Worm (Caenorhabditis elegans) whole organism, L1 larva: ENCODE measurements around the gene twk-24.

Experiments
- C04F5.9 ChIP-seq: sonication (generic microtip); optimal IDR thresholded peaks from 2 replicates; lab custom pipeline; 2016; ENCODE audit warnings: missing genetic modification characterization, missing compliant biosample characterization
- C16A3.4 ChIP-seq: fragments of 150-350 bp; optimal IDR thresholded peaks from 2 replicates; lab custom pipeline; 2014; ENCODE audit warnings: missing biosample characterization, missing genetic modification characterization
- C34B4.2 ChIP-seq: sonication (generic microtip); optimal IDR thresholded peaks from 2 replicates; lab custom pipeline; 2017; ENCODE audit warnings: mild to moderate bottlenecking, missing genetic modification characterization, missing compliant biosample characterization
- F16B12.6 ChIP-seq: fragments of 150-350 bp; optimal IDR thresholded peaks from 2 replicates; lab custom pipeline; 2014; ENCODE audit warnings: missing biosample characterization, missing genetic modification characterization
- Y116A8C.19 ChIP-seq: sonication (generic microtip); optimal IDR thresholded peaks from 2 replicates; lab custom pipeline; 2016; ENCODE audit warnings: missing compliant biosample characterization, missing genetic modification characterization, borderline replicate concordance
- aha-1 ChIP-seq: fragments of 150-350 bp; optimal IDR thresholded peaks from 2 replicates; lab custom pipeline; 2014; ENCODE audit warnings: missing biosample characterization, missing genetic modification characterization
- alr-1 ChIP-seq: fragments of 200-800 bp; sonication (Bioruptor generic); optimal IDR thresholded peaks from 2 replicates; lab custom pipeline; 2018; ENCODE audit warnings: borderline replicate concordance, mild to moderate bottlenecking, missing genetic modification characterization, missing compliant biosample characterization
- aly-2 ChIP-seq: fragments of 150-350 bp; optimal IDR thresholded peaks from 2 replicates; lab custom pipeline; 2014; ENCODE audit warnings: missing biosample characterization, missing genetic modification characterization
- ama-1 ChIP-seq: fragments of 150-350 bp; optimal IDR thresholded peaks from 2 replicates; lab custom pipeline; 2014
- ceh-63 ChIP-seq: fragments of 200-800 bp; sonication (Bioruptor generic); optimal IDR thresholded peaks from 2 replicates; lab custom pipeline; 2018; ENCODE audit warnings: mild to moderate bottlenecking, missing genetic modification characterization, missing compliant biosample characterization
- ceh-8 ChIP-seq: fragments of 200-800 bp; sonication (Bioruptor generic); optimal IDR thresholded peaks from 2 replicates; lab custom pipeline; 2018; ENCODE audit warnings: mild to moderate bottlenecking, missing genetic modification characterization, moderate library complexity, missing compliant biosample characterization
- ceh-82 ChIP-seq, 3 experiments: fragments of 150-350 bp in 1 of 3; sonication (generic microtip) in 2 of 3; optimal IDR thresholded peaks; 2 replicates each; lab custom pipeline; 2014 to 2017; ENCODE audit warnings: missing biosample characterization in 3 of 3, missing genetic modification characterization in 3 of 3
- dpl-1 ChIP-seq, 3 experiments: fragments of 150-350 bp in 2 of 3; sonication (generic microtip) in 1 of 3; optimal IDR thresholded peaks; 2 replicates each; lab custom pipeline; 2014 to 2017; ENCODE audit warnings: missing biosample characterization in 3 of 3, missing genetic modification characterization in 3 of 3, missing genetic modification reagents in 3 of 3
- dsc-1 ChIP-seq: sonication (generic microtip); optimal IDR thresholded peaks from 2 replicates; lab custom pipeline; 2016; ENCODE audit warnings: mild to moderate bottlenecking, missing genetic modification characterization, missing compliant biosample characterization
- efl-1 ChIP-seq, 4 experiments: fragments of 150-350 bp; optimal IDR thresholded peaks in 3 of 4; peaks in 1 of 4; 1 replicate in 1 of 4; 2 replicates in 3 of 4; lab custom pipeline; 2014; ENCODE audit warnings: missing biosample characterization in 2 of 4, missing genetic modification characterization in 2 of 4, missing genetic modification reagents in 2 of 4
- egl-13 ChIP-seq: sonication (generic microtip); optimal IDR thresholded peaks from 2 replicates; lab custom pipeline; 2016; ENCODE audit warnings: missing genotype, missing genetic modification reagents, missing genetic modification characterization, missing compliant biosample characterization
- elt-2 ChIP-seq: sonication (generic microtip); optimal IDR thresholded peaks from 2 replicates; lab custom pipeline; 2016; ENCODE audit warnings: missing genetic modification characterization, mild to moderate bottlenecking, inconsistent platforms, missing compliant biosample characterization, missing genetic modification reagents
- elt-3 ChIP-seq, 6 experiments: fragments of 150-350 bp in 1 of 6; sonication (generic microtip); optimal IDR thresholded peaks; 2 replicates each; lab custom pipeline; 2017 to 2018; ENCODE audit warnings: missing biosample characterization in 6 of 6, missing genetic modification characterization in 6 of 6, inconsistent platforms in 1 of 6
- fkh-4 ChIP-seq: sonication (generic microtip); optimal IDR thresholded peaks from 2 replicates; lab custom pipeline; 2016; ENCODE audit warnings: missing compliant biosample characterization, missing genetic modification characterization, borderline replicate concordance
- fkh-8 ChIP-seq: sonication (generic microtip); optimal IDR thresholded peaks from 2 replicates; lab custom pipeline; 2016; ENCODE audit warnings: mild to moderate bottlenecking, missing genetic modification characterization, missing compliant biosample characterization
- fos-1 ChIP-seq: fragments of 150-350 bp; optimal IDR thresholded peaks from 2 replicates; lab custom pipeline; 2014; ENCODE audit warnings: missing biosample characterization, missing genetic modification characterization
- isw-1 ChIP-seq: fragments of 200-800 bp; sonication (Bioruptor generic); IDR thresholded peaks from 2 replicates; pipeline ENCODE4 v1.3.6; 2022; ENCODE audit warnings: missing genetic modification characterization, missing compliant biosample characterization
- lin-13 ChIP-seq: fragments of 150-350 bp; optimal IDR thresholded peaks from 2 replicates; lab custom pipeline; 2014; ENCODE audit warnings: missing biosample characterization, missing genetic modification reagents, missing genetic modification characterization
- lin-15B ChIP-seq: fragments of 150-350 bp; sonication (generic microtip); optimal IDR thresholded peaks from 3 replicates; lab custom pipeline; 2014; ENCODE audit warnings: missing biosample characterization, missing genetic modification characterization
- lin-35 ChIP-seq, 2 experiments: fragments of 150-350 bp; optimal IDR thresholded peaks; 2 replicates each; lab custom pipeline; 2014; ENCODE audit warnings: missing biosample characterization in 2 of 2, missing genetic modification characterization in 2 of 2, missing genetic modification reagents in 2 of 2
- lin-39 ChIP-seq: fragments of 150-350 bp; optimal IDR thresholded peaks from 2 replicates; lab custom pipeline; 2014; ENCODE audit warnings: missing biosample characterization, missing genetic modification reagents, missing genetic modification characterization
- lsy-2 ChIP-seq, 2 experiments: fragments of 150-350 bp; optimal IDR thresholded peaks; 2 replicates each; lab custom pipeline; 2014; ENCODE audit warnings: missing biosample characterization in 2 of 2, missing genetic modification characterization in 2 of 2
- mab-9 ChIP-seq: fragments of 200-800 bp; sonication (Bioruptor generic); IDR thresholded peaks from 2 replicates; pipeline ENCODE4 v1.3.6; 2022; ENCODE audit warnings: missing genetic modification reagents, missing genetic modification characterization, missing compliant biosample characterization
- mdl-1 ChIP-seq, 2 experiments: fragments of 150-350 bp; optimal IDR thresholded peaks; 2 replicates each; lab custom pipeline; 2014 to 2017; ENCODE audit warnings: missing biosample characterization in 2 of 2, missing genetic modification characterization in 2 of 2, inconsistent platforms in 1 of 2
- mef-2 ChIP-seq: fragments of 150-350 bp; optimal IDR thresholded peaks from 2 replicates; lab custom pipeline; 2014; ENCODE audit warnings: missing biosample characterization, missing genetic modification characterization
- nhr-11 ChIP-seq: fragments of 150-350 bp; optimal IDR thresholded peaks from 2 replicates; lab custom pipeline; 2014; ENCODE audit warnings: missing biosample characterization, missing genetic modification characterization
- nhr-12 ChIP-seq: sonication (generic microtip); optimal IDR thresholded peaks from 2 replicates; lab custom pipeline; 2017; ENCODE audit warnings: missing biosample characterization, missing genetic modification characterization
- nhr-19 ChIP-seq: fragments of 200-800 bp; sonication (Bioruptor generic); conservative IDR thresholded peaks from 2 replicates; pipeline ENCODE4 v1.3.6; 2022; ENCODE audit warnings: missing genetic modification characterization, missing compliant biosample characterization
- nhr-28 ChIP-seq: fragments of 150-350 bp; optimal IDR thresholded peaks from 2 replicates; lab custom pipeline; 2014; ENCODE audit warnings: missing biosample characterization, missing genetic modification characterization
- nhr-71 ChIP-seq: sonication (generic microtip); optimal IDR thresholded peaks from 2 replicates; lab custom pipeline; 2016; ENCODE audit warnings: mild to moderate bottlenecking, missing genetic modification characterization, moderate library complexity, missing compliant biosample characterization
- nhr-76 ChIP-seq: sonication (generic microtip); optimal IDR thresholded peaks from 2 replicates; lab custom pipeline; 2017; ENCODE audit warnings: missing biosample characterization, missing genetic modification characterization
- nhr-77 ChIP-seq: fragments of 150-350 bp; optimal IDR thresholded peaks from 2 replicates; lab custom pipeline; 2014; ENCODE audit warnings: missing biosample characterization, missing genetic modification characterization
- nhr-85 ChIP-seq: sonication (generic microtip); peaks from one replicate; lab custom pipeline; 2016; ENCODE audit warnings: missing genetic modification characterization, inconsistent platforms, missing compliant biosample characterization
- nhr-90 ChIP-seq: sonication (generic microtip); optimal IDR thresholded peaks from 2 replicates; lab custom pipeline; 2016; ENCODE audit warnings: mild to moderate bottlenecking, missing genetic modification characterization, missing compliant biosample characterization; ENCODE audit not compliant: poor library complexity
- pag-3 ChIP-seq: sonication (generic microtip); optimal IDR thresholded peaks from 2 replicates; lab custom pipeline; 2017; ENCODE audit warnings: missing genetic modification characterization, mild to moderate bottlenecking, missing compliant biosample characterization, antibody characterized with exemption, borderline replicate concordance; ENCODE audit not compliant: insufficient read depth
- pax-3 ChIP-seq: fragments of 200-800 bp; sonication (Bioruptor generic); optimal IDR thresholded peaks from 2 replicates; lab custom pipeline; 2018; ENCODE audit warnings: mild to moderate bottlenecking, missing genetic modification characterization, moderate library complexity, missing compliant biosample characterization
- snpc-4 ChIP-seq: fragments of 150-350 bp; optimal IDR thresholded peaks from 2 replicates; lab custom pipeline; 2014; ENCODE audit warnings: missing biosample characterization, missing genetic modification characterization
- sox-4 ChIP-seq: sonication (generic microtip); optimal IDR thresholded peaks from 2 replicates; lab custom pipeline; 2016; ENCODE audit warnings: missing genetic modification characterization, missing compliant biosample characterization
- sptf-1 ChIP-seq: fragments of 150-350 bp; optimal IDR thresholded peaks from 2 replicates; lab custom pipeline; 2014; ENCODE audit warnings: missing biosample characterization, missing genetic modification characterization
- sup-37 ChIP-seq: fragments of 200-800 bp; sonication (Bioruptor generic); optimal IDR thresholded peaks from 2 replicates; lab custom pipeline; 2018; ENCODE audit warnings: mild to moderate bottlenecking, missing genetic modification characterization, missing compliant biosample characterization
- swsn-7 ChIP-seq: sonication (generic microtip); optimal IDR thresholded peaks from 2 replicates; lab custom pipeline; 2016; ENCODE audit warnings: missing genetic modification characterization, missing compliant biosample characterization
- unc-130 ChIP-seq: fragments of 150-350 bp; optimal IDR thresholded peaks from 2 replicates; lab custom pipeline; 2017; ENCODE audit warnings: missing biosample characterization, missing genetic modification characterization, inconsistent platforms
- unc-98 ChIP-seq: fragments of 200-800 bp; sonication (Bioruptor generic); IDR thresholded peaks from 2 replicates; pipeline ENCODE4 v1.3.6; 2022; ENCODE audit warnings: missing genetic modification characterization, missing compliant biosample characterization
- vab-15 ChIP-seq: sonication (generic microtip); optimal IDR thresholded peaks from 2 replicates; lab custom pipeline; 2017; ENCODE audit warnings: missing genotype, mild to moderate bottlenecking, missing genetic modification characterization, missing compliant biosample characterization
- zag-1 ChIP-seq: fragments of 150-350 bp; optimal IDR thresholded peaks from 2 replicates; lab custom pipeline; 2014; ENCODE audit warnings: missing biosample characterization, missing genetic modification characterization
- ztf-4 ChIP-seq: fragments of 150-350 bp; optimal IDR thresholded peaks from 2 replicates; lab custom pipeline; 2014; ENCODE audit warnings: missing biosample characterization, missing genetic modification characterization

twk-24 gene

ce11 chrV:12288577-12288976, 19.5 kb upstream of the twk-24 start, which contains the start of gene rskd-1 (continued):
- TF ChIP-seq dpl-1 (GFP tag; optimal IDR thresholded peaks at IDR 0.05; lab: Kevin White, UChicago), result peak in 2 of 3 experiments; percentile 13 to 28
- no peak for TF ChIP-seq nhr-76 (tag; lab: Kevin White, UChicago)
- no peak for TF ChIP-seq pax-3 (tag; lab: Kevin White, UChicago)
- no peak for TF ChIP-seq sup-37
- no peak for TF ChIP-seq sox-4 (tag; lab: Kevin White, UChicago)
- TF ChIP-seq ztf-4 (tag; lab: Kevin White, UChicago), result no peak
- TF ChIP-seq unc-98, result no peak
- no peak for TF ChIP-seq dsc-1 (tag; lab: Kevin White, UChicago)
- TF ChIP-seq nhr-19 (GFP tag; lab: Robert Waterston, UW), result no peak
- peak in 1 of 2 experiments; percentile 35 for TF ChIP-seq lsy-2 (tag; optimal IDR thresholded peaks at IDR 0.05; lab: Kevin White, UChicago)
- TF ChIP-seq nhr-11 (tag; lab: Kevin White, UChicago), result no peak
- no peak for TF ChIP-seq isw-1 (GFP tag; lab: Robert Waterston, UW)
- no peak for TF ChIP-seq lin-15B (tag; lab: Kevin White, UChicago)
- no peak for TF ChIP-seq pag-3
- no peak for TF ChIP-seq nhr-90 (tag; lab: Kevin White, UChicago)
- TF ChIP-seq aly-2 (tag; lab: Kevin White, UChicago), result no peak
- no peak for TF ChIP-seq aha-1 (tag; lab: Kevin White, UChicago)
- TF ChIP-seq egl-13 (tag; lab: Kevin White, UChicago), result no peak
- TF ChIP-seq ceh-8, result no peak
- TF ChIP-seq ceh-82 (tag; optimal IDR thresholded peaks at IDR 0.05; lab: Kevin White, UChicago), result no peak
- TF ChIP-seq C16A3.4 (tag; lab: Kevin White, UChicago), result peak; percentile 39
- no peak for TF ChIP-seq fos-1 (tag; lab: Kevin White, UChicago)
- TF ChIP-seq nhr-71 (tag; lab: Kevin White, UChicago), result peak; percentile 6
- no peak for TF ChIP-seq Y116A8C.19 (tag; lab: Kevin White, UChicago)
- no peak for TF ChIP-seq C34B4.2 (tag; lab: Kevin White, UChicago)

- no peak for TF ChIP-seq mab-9 (GFP tag; lab: Robert Waterston, UW)
- TF ChIP-seq nhr-77 (tag; lab: Kevin White, UChicago), result no peak
- TF ChIP-seq nhr-76 (tag; lab: Kevin White, UChicago), result no peak
- TF ChIP-seq lin-39 (tag; lab: Kevin White, UChicago), result no peak
- TF ChIP-seq C04F5.9, result no peak
- peak in 1 of 3 experiments; percentile 13 for TF ChIP-seq ceh-82 (tag; optimal IDR thresholded peaks at IDR 0.05; lab: Kevin White, UChicago)
- TF ChIP-seq nhr-28 (tag; lab: Kevin White, UChicago), result no peak
- TF ChIP-seq ztf-4 (tag; lab: Kevin White, UChicago), result no peak
- TF ChIP-seq nhr-85 (tag; lab: Kevin White, UChicago), result no peak
- TF ChIP-seq lin-13 (GFP tag; lab: Kevin White, UChicago), result no peak
- TF ChIP-seq nhr-90 (tag; lab: Kevin White, UChicago), result no peak
- no peak for TF ChIP-seq snpc-4 (tag; lab: Kevin White, UChicago)
- no peak for TF ChIP-seq ceh-8
- no peak for TF ChIP-seq mef-2 (tag; lab: Kevin White, UChicago)
- TF ChIP-seq ceh-63, result no peak
- TF ChIP-seq nhr-19 (GFP tag; lab: Robert Waterston, UW), result no peak
- no peak for TF ChIP-seq swsn-7 (tag; lab: Kevin White, UChicago)
- no peak for TF ChIP-seq fkh-4 (tag; lab: Kevin White, UChicago)
- no peak for TF ChIP-seq zag-1 (tag; lab: Kevin White, UChicago)
- no peak for TF ChIP-seq mdl-1 (tag; optimal IDR thresholded peaks at IDR 0.05; lab: Kevin White, UChicago)
- no peak for TF ChIP-seq ama-1 (lab: Kevin White, UChicago)
- TF ChIP-seq vab-15, result no peak
- no peak for TF ChIP-seq F16B12.6 (tag; lab: Kevin White, UChicago)
- no peak for TF ChIP-seq elt-3 (tag; optimal IDR thresholded peaks at IDR 0.05; lab: Kevin White, UChicago)
- no peak for TF ChIP-seq nhr-12 (tag; lab: Kevin White, UChicago)
- no peak for TF ChIP-seq elt-2 (tag; lab: Kevin White, UChicago)
- no peak for TF ChIP-seq sptf-1 (tag; lab: Kevin White, UChicago)
- TF ChIP-seq unc-130 (tag; lab: Kevin White, UChicago), result no peak
- TF ChIP-seq efl-1 (optimal IDR thresholded peaks at IDR 0.05; lab: Kevin White, UChicago), result no peak
- TF ChIP-seq efl-1 (GFP tag; optimal IDR thresholded peaks at IDR 0.05 in 1 of 2; lab: Kevin White, UChicago), result peak in 1 of 2 experiments; percentile 22
- peak in 1 of 2 experiments; percentile 2 for TF ChIP-seq lin-35 (GFP tag; optimal IDR thresholded peaks at IDR 0.05; lab: Kevin White, UChicago)
- no peak for TF ChIP-seq alr-1 (tag; lab: Kevin White, UChicago)
- TF ChIP-seq fkh-8 (tag; lab: Kevin White, UChicago), result no peak
- no peak for TF ChIP-seq pag-3
Measured at ce11 chrV:12287667-12288066, 18.5 kb upstream of the twk-24 start.
